Fruit fly (Drosophila melanogaster) Kc167 (cell line): ENCODE results near the gene CG14877.
"Not testable (repeated sequence)": the region's sequence is repeated elsewhere in the genome, so short reads cannot be mapped to it uniquely, and the experiment has no call there.

ENCODE experiments used
- Myc ChIP-seq: fragments of >200 bp; optimal IDR thresholded peaks from 2 replicates; lab custom pipeline; 2017; ENCODE audit warnings: missing external identifiers
- Sin3A ChIP-seq: fragments of >200 bp; optimal IDR thresholded peaks from 2 replicates; lab custom pipeline; 2018; ENCODE audit warnings: missing external identifiers
- psq ChIP-seq: fragments of >200 bp; optimal IDR thresholded peaks from 2 replicates; lab custom pipeline; 2017; ENCODE audit warnings: missing external identifiers
- ttk ChIP-seq: sonication (Bioruptor generic); optimal IDR thresholded peaks from 2 replicates; lab custom pipeline; 2017; ENCODE audit warnings: missing external identifiers

DNA sequence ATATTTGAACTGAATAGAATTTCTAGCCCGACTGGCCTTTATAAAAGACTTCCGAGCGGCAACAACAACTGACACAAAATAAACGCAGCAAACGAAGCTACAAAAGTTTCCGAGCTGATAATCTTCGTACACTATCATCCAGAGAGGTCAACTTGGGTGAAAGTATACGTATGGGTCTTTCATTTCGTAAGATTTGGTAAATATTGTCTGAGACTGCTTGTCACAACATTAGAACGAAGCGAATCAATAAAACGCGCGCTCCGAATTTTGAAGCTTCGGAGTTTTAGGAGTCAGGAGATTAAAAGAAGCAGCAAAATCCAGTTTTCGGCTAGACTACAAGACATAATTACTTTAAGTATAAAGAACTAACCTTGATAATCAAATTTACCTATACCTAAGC, 8.7 kb upstream of the CG14877 start, which contains the start of gene glob1:
- not testable (repeated sequence) for TF ChIP-seq Myc; psq (lab: Kevin White, UChicago); Sin3A (lab: Kevin White, UChicago); ttk (lab: Kevin White, UChicago)
